Fruit fly (Drosophila melanogaster) whole organism: ENCODE data around the gene CG9259.

Source experiments
- CG8478 ChIP-seq: fragments of >200 bp; optimal IDR thresholded peaks from 2 replicates; lab custom pipeline; 2018; ENCODE audit warnings: inconsistent platforms
- pan ChIP-seq: fragments of >200 bp; optimal IDR thresholded peaks from 2 replicates; lab custom pipeline; 2017

DNA sequence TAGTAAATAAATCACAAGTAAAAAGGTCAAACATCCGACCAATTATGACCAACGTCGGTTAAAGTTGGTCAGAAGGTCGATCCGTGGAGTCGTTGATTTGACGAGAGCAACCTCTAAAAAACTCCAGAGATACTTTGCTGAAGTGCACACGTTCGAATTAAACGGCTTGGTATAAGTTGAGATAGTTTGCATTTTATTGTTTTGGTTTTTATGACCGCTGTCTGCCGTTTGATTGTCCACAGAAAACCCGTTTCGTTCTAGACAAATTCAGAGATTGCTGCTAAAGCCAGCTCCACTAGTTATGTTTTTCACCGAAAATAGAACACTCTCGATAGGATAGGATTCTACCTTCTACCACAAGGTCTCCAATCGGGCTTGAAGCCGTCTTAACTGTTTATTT is 15.4 kb upstream of the CG9259 start:
- TF ChIP-seq pan (lab: Kevin White, UChicago): no peak
- no peak for TF ChIP-seq CG8478 (lab: Kevin White, UChicago)
